Worm (Caenorhabditis elegans): ENCODE results near the gene H40L08.1.

ce11 chrX:15073479-15073878 lies 10.4 kb downstream of the H40L08.1 start:
- peak; percentile 47 for TF ChIP-seq snpc-4 (tag; optimal IDR thresholded peaks at IDR 0.05)
- TF ChIP-seq aly-2 (tag; optimal IDR thresholded peaks at IDR 0.05): no peak
- no peak for TF ChIP-seq dve-1 (tag; optimal IDR thresholded peaks at IDR 0.05; ENCODE audit: insufficient read depth)
- no peak for TF ChIP-seq nhr-11 (tag; optimal IDR thresholded peaks at IDR 0.05)
- no peak for TF ChIP-seq pqm-1 (tag; optimal IDR thresholded peaks at IDR 0.05)
- no peak for TF ChIP-seq daf-12 (tag; optimal IDR thresholded peaks at IDR 0.05)
- no peak for TF ChIP-seq unc-39 (tag; optimal IDR thresholded peaks at IDR 0.05)
- TF ChIP-seq hlh-11 (tag; optimal IDR thresholded peaks at IDR 0.05): no peak
- no peak for TF ChIP-seq duxl-1 (tag; optimal IDR thresholded peaks at IDR 0.05; ENCODE audit: poor library complexity)

Data from whole organism, L4 larva.